Worm (Caenorhabditis elegans) whole organism, late embryonic: ENCODE data around the gene duo-1.

Experiments used
- C08G9.2 ChIP-seq: sonication (generic microtip); optimal IDR thresholded peaks from 2 replicates; lab custom pipeline; 2016; ENCODE audit warnings: mild to moderate bottlenecking, missing genetic modification characterization, moderate library complexity, missing compliant biosample characterization
- F13H6.1 ChIP-seq: sonication (generic microtip); optimal IDR thresholded peaks from 2 replicates; lab custom pipeline; 2016; ENCODE audit warnings: missing genetic modification characterization, missing compliant biosample characterization
- T23F11.4 ChIP-seq: fragments of 200-800 bp; sonication (Bioruptor generic); optimal IDR thresholded peaks from 2 replicates; lab custom pipeline; 2018; ENCODE audit warnings: mild to moderate bottlenecking, missing genetic modification characterization, missing compliant biosample characterization
- Y22D7AL.16 ChIP-seq: sonication (generic microtip); optimal IDR thresholded peaks from 2 replicates; lab custom pipeline; 2016; ENCODE audit warnings: missing genetic modification characterization, missing compliant biosample characterization
- ahr-1 ChIP-seq: sonication (generic microtip); optimal IDR thresholded peaks from 2 replicates; lab custom pipeline; 2016; ENCODE audit warnings: missing genetic modification characterization, missing compliant biosample characterization
- ceh-18 ChIP-seq: sonication (generic microtip); optimal IDR thresholded peaks from 2 replicates; lab custom pipeline; 2016; ENCODE audit warnings: missing genetic modification characterization, missing compliant biosample characterization
- ceh-24 ChIP-seq: sonication (generic microtip); optimal IDR thresholded peaks from 2 replicates; lab custom pipeline; 2016; ENCODE audit warnings: mild to moderate bottlenecking, missing genetic modification characterization, missing compliant biosample characterization
- ceh-30 ChIP-seq: fragments of 150-350 bp; optimal IDR thresholded peaks from 2 replicates; lab custom pipeline; 2014; ENCODE audit warnings: missing biosample characterization, missing genetic modification characterization
- ceh-31 ChIP-seq: sonication (generic microtip); optimal IDR thresholded peaks from 2 replicates; lab custom pipeline; 2016; ENCODE audit warnings: missing genetic modification characterization, missing compliant biosample characterization
- ceh-45 ChIP-seq: fragments of 200-800 bp; sonication (Bioruptor generic); IDR thresholded peaks from 2 replicates; pipeline ENCODE4 v1.3.6; 2022; ENCODE audit warnings: missing genetic modification reagents, missing genetic modification characterization, missing compliant biosample characterization
- ceh-48 ChIP-seq: sonication (generic microtip); optimal IDR thresholded peaks from 2 replicates; lab custom pipeline; 2016; ENCODE audit warnings: missing genetic modification characterization, inconsistent platforms, missing compliant biosample characterization
- ceh-6 ChIP-seq: fragments of 200-800 bp; sonication (Bioruptor generic); optimal IDR thresholded peaks from 2 replicates; lab custom pipeline; 2018; ENCODE audit warnings: mild to moderate bottlenecking, missing genetic modification characterization, missing compliant biosample characterization
- ceh-9 ChIP-seq: sonication (generic microtip); optimal IDR thresholded peaks from 2 replicates; lab custom pipeline; 2016; ENCODE audit warnings: mild to moderate bottlenecking, missing genetic modification characterization, inconsistent platforms, missing compliant biosample characterization
- che-1 ChIP-seq: sonication (generic microtip); optimal IDR thresholded peaks from 2 replicates; lab custom pipeline; 2016; ENCODE audit warnings: mild to moderate bottlenecking, missing genetic modification characterization, missing compliant biosample characterization
- dmd-4 ChIP-seq: sonication (generic microtip); optimal IDR thresholded peaks from 2 replicates; lab custom pipeline; 2016; ENCODE audit warnings: borderline replicate concordance, missing genetic modification characterization, missing compliant biosample characterization
- dve-1 ChIP-seq: sonication (generic microtip); optimal IDR thresholded peaks from 2 replicates; lab custom pipeline; 2017; ENCODE audit warnings: antibody characterized with exemption, mild to moderate bottlenecking, missing genetic modification characterization, missing compliant biosample characterization
- elt-2 ChIP-seq: sonication (generic microtip); optimal IDR thresholded peaks from 2 replicates; lab custom pipeline; 2016; ENCODE audit warnings: missing genetic modification reagents, missing genetic modification characterization, missing compliant biosample characterization
- ets-4 ChIP-seq: sonication (generic microtip); optimal IDR thresholded peaks from 2 replicates; lab custom pipeline; 2016; ENCODE audit warnings: missing genetic modification characterization, missing compliant biosample characterization
- eyg-1 ChIP-seq: sonication (generic microtip); optimal IDR thresholded peaks from 2 replicates; lab custom pipeline; 2016; ENCODE audit warnings: missing genotype, missing genetic modification characterization, missing compliant biosample characterization
- fax-1 ChIP-seq: sonication (generic microtip); optimal IDR thresholded peaks from 2 replicates; lab custom pipeline; 2016; ENCODE audit warnings: missing genotype, missing genetic modification characterization, missing compliant biosample characterization
- fkh-10 ChIP-seq: fragments of 150-350 bp; optimal IDR thresholded peaks from 2 replicates; lab custom pipeline; 2014; ENCODE audit warnings: missing biosample characterization, missing genetic modification reagents, missing genetic modification characterization
- fkh-6 ChIP-seq: sonication (generic microtip); optimal IDR thresholded peaks from 2 replicates; lab custom pipeline; 2016; ENCODE audit warnings: missing genetic modification characterization, missing compliant biosample characterization
- gmeb-2 ChIP-seq: sonication (generic microtip); optimal IDR thresholded peaks from 2 replicates; lab custom pipeline; 2016; ENCODE audit warnings: missing genetic modification characterization, inconsistent platforms, missing compliant biosample characterization
- hlh-13 ChIP-seq: fragments of 200-800 bp; sonication (Bioruptor generic); optimal IDR thresholded peaks from 2 replicates; lab custom pipeline; 2018; ENCODE audit warnings: mild to moderate bottlenecking, missing genetic modification characterization, missing compliant biosample characterization
- hlh-8 ChIP-seq: sonication (generic microtip); optimal IDR thresholded peaks from 2 replicates; lab custom pipeline; 2016; ENCODE audit warnings: missing genotype, missing genetic modification characterization, missing compliant biosample characterization
- lim-6 ChIP-seq: sonication (generic microtip); optimal IDR thresholded peaks from 2 replicates; lab custom pipeline; 2016; ENCODE audit warnings: missing genetic modification characterization, missing compliant biosample characterization
- npax-4 ChIP-seq: sonication (generic microtip); optimal IDR thresholded peaks from 2 replicates; lab custom pipeline; 2016; ENCODE audit warnings: missing genetic modification characterization, missing compliant biosample characterization
- odd-2 ChIP-seq: sonication (generic microtip); optimal IDR thresholded peaks from 2 replicates; lab custom pipeline; 2017; ENCODE audit warnings: antibody characterized with exemption, mild to moderate bottlenecking, missing genetic modification characterization, missing compliant biosample characterization
- pha-4 ChIP-seq: fragments of 150-350 bp; optimal IDR thresholded peaks from 2 replicates; lab custom pipeline; 2018; ENCODE audit warnings: missing biosample characterization, missing genetic modification reagents, missing genetic modification characterization
- pqm-1 ChIP-seq: sonication (generic microtip); optimal IDR thresholded peaks from 2 replicates; lab custom pipeline; 2016; ENCODE audit warnings: missing genetic modification characterization, missing compliant biosample characterization
- rnt-1 ChIP-seq: sonication (generic microtip); optimal IDR thresholded peaks from 2 replicates; lab custom pipeline; 2016; ENCODE audit warnings: missing genetic modification characterization, missing compliant biosample characterization
- sdc-2 ChIP-seq: sonication (generic microtip); optimal IDR thresholded peaks from 2 replicates; lab custom pipeline; 2016; ENCODE audit warnings: missing genotype, missing genetic modification characterization, missing compliant biosample characterization
- sox-4 ChIP-seq: sonication (generic microtip); optimal IDR thresholded peaks from 2 replicates; lab custom pipeline; 2017; ENCODE audit warnings: mild to moderate bottlenecking, missing genetic modification characterization, inconsistent platforms, missing compliant biosample characterization
- tbx-2 ChIP-seq: sonication (generic microtip); optimal IDR thresholded peaks from 2 replicates; lab custom pipeline; 2016; ENCODE audit warnings: missing genetic modification characterization, missing compliant biosample characterization
- ttx-3 ChIP-seq: sonication (generic microtip); optimal IDR thresholded peaks from 2 replicates; lab custom pipeline; 2016; ENCODE audit warnings: missing genetic modification reagents, missing genetic modification characterization, missing compliant biosample characterization
- unc-3 ChIP-seq, 2 experiments: fragments of 200-800 bp in 1 of 2; sonication (Bioruptor generic) in 1 of 2; sonication (generic microtip) in 1 of 2; conservative IDR thresholded peaks in 1 of 2; optimal IDR thresholded peaks in 1 of 2; 2 replicates each; pipeline versions ENCODE4 v1.3.6 to Lab custom; 2016 to 2022; ENCODE audit warnings: missing compliant biosample characterization in 2 of 2, missing genetic modification characterization in 2 of 2, missing genetic modification reagents in 1 of 2
- unc-55 ChIP-seq: sonication (generic microtip); optimal IDR thresholded peaks from 2 replicates; lab custom pipeline; 2017; ENCODE audit warnings: missing biosample characterization, missing genetic modification reagents, missing genetic modification characterization
- unc-86 ChIP-seq: sonication (generic microtip); optimal IDR thresholded peaks from 2 replicates; lab custom pipeline; 2016; ENCODE audit warnings: missing genetic modification characterization, missing compliant biosample characterization
- zip-5 ChIP-seq: sonication (generic microtip); optimal IDR thresholded peaks from 2 replicates; lab custom pipeline; 2016; ENCODE audit warnings: missing genetic modification characterization, missing compliant biosample characterization

duo-1 gene

ce11 chrV:11506347-11506746 lies 48.1 kb upstream of the duo-1 start:
- no peak for TF ChIP-seq unc-55 (GFP tag; lab: Kevin White, UChicago)
- TF ChIP-seq ceh-18 (tag; lab: Kevin White, UChicago): peak; percentile 51
- TF ChIP-seq ceh-45 (GFP tag; lab: Robert Waterston, UW): no peak
- no peak for TF ChIP-seq che-1 (tag; lab: Kevin White, UChicago)

- TF ChIP-seq ets-4 (tag; lab: Kevin White, UChicago): no peak
- no peak for TF ChIP-seq elt-2 (tag; lab: Kevin White, UChicago)
- no peak for TF ChIP-seq ceh-31 (tag; lab: Kevin White, UChicago)
- TF ChIP-seq ceh-24 (tag; lab: Kevin White, UChicago): no peak
- no peak for TF ChIP-seq rnt-1 (tag; lab: Kevin White, UChicago)
- no peak for TF ChIP-seq ttx-3 (tag; lab: Kevin White, UChicago)
These were observed 45.7 kb upstream of the duo-1 start, which contains the start of gene ttll-5 for ce11 chrV:11508773-11509172. ttll-5 (plus strand) TSS chrV:11509060.

ce11 chrV:11513432-11513831 lies 41.0 kb upstream of the duo-1 start, which contains the start of gene C55A6.3:
C55A6.3 (minus strand) TSS chrV:11513532.
- TF ChIP-seq dmd-4 (no peak), ceh-48 (tag; lab: Kevin White, UChicago) (no peak), pqm-1 (tag; lab: Kevin White, UChicago) (no peak), sox-4 (tag; lab: Kevin White, UChicago) (no peak), fkh-10 (GFP tag; lab: Kevin White, UChicago) (no peak), T23F11.4 (GFP tag; lab: Kevin White, UChicago) (no peak), ceh-6 (GFP tag; lab: Kevin White, UChicago) (no peak), eyg-1 (tag; lab: Kevin White, UChicago) (no peak), Y22D7AL.16 (tag; lab: Kevin White, UChicago) (no peak)

ce11 chrV:11514677-11515076 lies 39.8 kb upstream of the duo-1 start, which contains the start of gene C55A6.6:
C55A6.6 (minus strand) TSS chrV:11514737.
- TF ChIP-seq fax-1 (tag; lab: Kevin White, UChicago) (no peak), hlh-8 (tag; lab: Kevin White, UChicago) (no peak), ahr-1 (tag; lab: Kevin White, UChicago) (no peak), odd-2 (tag; lab: Kevin White, UChicago) (no peak), hlh-13 (GFP tag; lab: Kevin White, UChicago) (no peak), unc-86 (tag; lab: Kevin White, UChicago) (no peak), dve-1 (tag; lab: Kevin White, UChicago) (no peak), gmeb-2 (no peak), ceh-30 (tag; lab: Kevin White, UChicago) (no peak), ceh-18 (tag; lab: Kevin White, UChicago) (no peak), fkh-6 (no peak)

ce11 chrV:11515145-11515544 lies 39.3 kb upstream of the duo-1 start:
- TF ChIP-seq lim-6 (tag; lab: Kevin White, UChicago) (no peak), ceh-18 (tag; lab: Kevin White, UChicago) (no peak), ceh-31 (tag; lab: Kevin White, UChicago) (no peak), ceh-9 (tag; lab: Kevin White, UChicago) (no peak), npax-4 (tag; lab: Kevin White, UChicago) (no peak), sdc-2 (tag; lab: Kevin White, UChicago) (no peak), zip-5 (no peak), tbx-2 (tag; lab: Kevin White, UChicago) (no peak), unc-3 (GFP tag; conservative IDR thresholded peaks at IDR 0.05; lab: Robert Waterston, UW) (no peak), unc-3 (tag; optimal IDR thresholded peaks at IDR 0.05; lab: Kevin White, UChicago) (no peak), odd-2 (tag; lab: Kevin White, UChicago) (no peak), elt-2 (tag; lab: Kevin White, UChicago) (no peak), dmd-4 (no peak), ceh-6 (GFP tag; lab: Kevin White, UChicago) (no peak), C08G9.2 (tag; lab: Kevin White, UChicago) (no peak), pha-4 (tag; lab: Kevin White, UChicago) (no peak), ceh-48 (tag; lab: Kevin White, UChicago) (no peak), F13H6.1 (no peak)
